Worm (Caenorhabditis elegans): Measurements from ENCODE around the gene pcdr-1.

ce11 chrX:15704579-15705110 lies 38.1 kb downstream of the pcdr-1 start:
- TF ChIP-seq efl-1 (GFP tag; optimal IDR thresholded peaks at IDR 0.05) (no peak), nhr-90 (tag; optimal IDR thresholded peaks at IDR 0.05) (no peak), ama-1 (optimal IDR thresholded peaks at IDR 0.05) (no peak), ama-1 (GFP tag; optimal IDR thresholded peaks at IDR 0.05) (no peak), unc-62 (GFP tag; optimal IDR thresholded peaks at IDR 0.05) (no peak), nhr-80 (tag; optimal IDR thresholded peaks at IDR 0.05) (peak; percentile 45), D2030.7 (GFP tag; IDR thresholded peaks at IDR 0.05) (no peak)
